Fruit fly (Drosophila melanogaster) Kc167 (cell line): Measurements from ENCODE around the gene TM9SF3.

Source experiments
- Myc ChIP-seq: fragments of >200 bp; optimal IDR thresholded peaks from 2 replicates; lab custom pipeline; 2017; ENCODE audit warnings: missing external identifiers
- Sin3A ChIP-seq: fragments of >200 bp; optimal IDR thresholded peaks from 2 replicates; lab custom pipeline; 2018; ENCODE audit warnings: missing external identifiers
- h ChIP-seq: fragments of >200 bp; optimal IDR thresholded peaks from 3 replicates; lab custom pipeline; 2018; ENCODE audit warnings: missing external identifiers
- insv ChIP-seq: fragments of >200 bp; optimal IDR thresholded peaks from 3 replicates; lab custom pipeline; 2018; ENCODE audit warnings: missing external identifiers
- psq ChIP-seq: fragments of >200 bp; optimal IDR thresholded peaks from 2 replicates; lab custom pipeline; 2017; ENCODE audit warnings: missing external identifiers
- ttk ChIP-seq: sonication (Bioruptor generic); optimal IDR thresholded peaks from 2 replicates; lab custom pipeline; 2017; ENCODE audit warnings: missing external identifiers

Gene TM9SF3

dm6 chr3L:5562584-5562983 is 41.2 kb downstream of the TM9SF3 start:
- TF ChIP-seq Myc (lab: Kevin White, UChicago) (no peak), Sin3A (no peak), ttk (lab: Kevin White, UChicago) (no peak), h (lab: Kevin White, UChicago) (no peak), psq (no peak), insv (no peak)

dm6 chr3L:5561341-5561740 is 42.4 kb downstream of the TM9SF3 start, which contains the start of gene sinu:
Gene sinu (minus strand): TSS chr3L:5561598.
- TF ChIP-seq psq (no peak), Sin3A (no peak), h (lab: Kevin White, UChicago) (no peak), insv (no peak), Myc (lab: Kevin White, UChicago) (no peak), ttk (lab: Kevin White, UChicago) (no peak)

dm6 chr3L:5556195-5556594 is 47.6 kb downstream of the TM9SF3 start:
- TF ChIP-seq psq (no peak), ttk (lab: Kevin White, UChicago) (no peak), h (lab: Kevin White, UChicago) (no peak), Myc (lab: Kevin White, UChicago) (no peak), insv (no peak), Sin3A (no peak)

- TF ChIP-seq h (lab: Kevin White, UChicago): no peak
- no peak for TF ChIP-seq psq
- no peak for TF ChIP-seq Myc (lab: Kevin White, UChicago)
- no peak for TF ChIP-seq insv
- no peak for TF ChIP-seq ttk (lab: Kevin White, UChicago)
- TF ChIP-seq Sin3A: no peak
These were observed 49.4 kb downstream of the TM9SF3 start for dm6 chr3L:5554377-5554776.

dm6 chr3L:5553717-5554116 is 50.1 kb downstream of the TM9SF3 start:
- no peak for TF ChIP-seq Myc (lab: Kevin White, UChicago)
- no peak for TF ChIP-seq insv
- no peak for TF ChIP-seq Sin3A
- TF ChIP-seq ttk (lab: Kevin White, UChicago): no peak
- no peak for TF ChIP-seq psq
- no peak for TF ChIP-seq h (lab: Kevin White, UChicago)
